Worm (Caenorhabditis elegans) whole organism, young adult: ENCODE measurements around the gene ttr-30.

Source experiments
- F37B4.10 ChIP-seq: fragments of 200-800 bp; sonication (Bioruptor generic); IDR thresholded peaks from 2 replicates; pipeline ENCODE4 v1.3.6; 2022; ENCODE audit warnings: missing genetic modification characterization, missing compliant biosample characterization
- F52B5.7 ChIP-seq: sonication (generic microtip); optimal IDR thresholded peaks from 2 replicates; lab custom pipeline; 2016; ENCODE audit warnings: mild to moderate bottlenecking, missing genetic modification characterization, missing compliant biosample characterization
- F55B11.4 ChIP-seq: sonication (generic microtip); optimal IDR thresholded peaks from 2 replicates; lab custom pipeline; 2016; ENCODE audit warnings: missing compliant biosample characterization, missing genetic modification characterization, borderline replicate concordance; ENCODE audit not compliant: insufficient read depth
- F57C9.4 ChIP-seq: sonication (generic microtip); optimal IDR thresholded peaks from 2 replicates; lab custom pipeline; 2017; ENCODE audit warnings: mild to moderate bottlenecking, missing genetic modification characterization, missing compliant biosample characterization
- K11D2.4 ChIP-seq: fragments of 200-800 bp; sonication (Bioruptor generic); IDR thresholded peaks from 2 replicates; pipeline ENCODE4 v1.3.6; 2022; ENCODE audit warnings: missing genetic modification reagents, missing genetic modification characterization, missing compliant biosample characterization
- T07F8.4 ChIP-seq: sonication (generic microtip); optimal IDR thresholded peaks from 2 replicates; lab custom pipeline; 2016; ENCODE audit warnings: mild to moderate bottlenecking, missing genetic modification characterization, moderate library complexity, missing compliant biosample characterization
- Y53F4B.3 ChIP-seq: fragments of 200-800 bp; sonication (Bioruptor generic); IDR thresholded peaks from 2 replicates; pipeline ENCODE4 v1.3.6; 2022; ENCODE audit warnings: missing genetic modification reagents, missing genetic modification characterization, missing compliant biosample characterization
- Y79H2A.3 ChIP-seq: fragments of 200-800 bp; sonication (Bioruptor generic); conservative IDR thresholded peaks from 2 replicates; pipeline ENCODE4 v1.3.6; 2022; ENCODE audit warnings: missing genetic modification reagents, missing genetic modification characterization, missing compliant biosample characterization
- ZK185.1 ChIP-seq: sonication (generic microtip); optimal IDR thresholded peaks from 2 replicates; lab custom pipeline; 2016; ENCODE audit warnings: mild to moderate bottlenecking, missing genetic modification characterization, missing compliant biosample characterization; ENCODE audit not compliant: poor library complexity, severe bottlenecking
- akir-1 ChIP-seq: fragments of 200-800 bp; sonication (Bioruptor generic); optimal IDR thresholded peaks from 2 replicates; lab custom pipeline; 2018; ENCODE audit warnings: mild to moderate bottlenecking, missing genetic modification characterization, moderate library complexity, missing compliant biosample characterization
- ama-1 ChIP-seq, 3 experiments: fragments of 150-350 bp in 1 of 3; sonication (generic microtip) in 2 of 3; optimal IDR thresholded peaks; 2 replicates each; lab custom pipeline; 2014 to 2018; ENCODE audit warnings: missing biosample characterization in 2 of 3, missing genetic modification characterization in 2 of 3, missing genetic modification reagents in 2 of 3
- atf-7 ChIP-seq: sonication (generic microtip); optimal IDR thresholded peaks from 2 replicates; lab custom pipeline; 2017; ENCODE audit warnings: mild to moderate bottlenecking, missing genetic modification characterization, missing compliant biosample characterization
- athp-1 ChIP-seq: sonication (generic microtip); optimal IDR thresholded peaks from 2 replicates; lab custom pipeline; 2017; ENCODE audit warnings: mild to moderate bottlenecking, missing genetic modification characterization, missing compliant biosample characterization
- bed-1 ChIP-seq: fragments of 200-800 bp; sonication (Bioruptor generic); IDR thresholded peaks from 2 replicates; pipeline ENCODE4 v1.3.6; 2022; ENCODE audit warnings: missing genetic modification reagents, missing genetic modification characterization, missing compliant biosample characterization
- cebp-1 ChIP-seq, 2 experiments: fragments of 200-800 bp in 1 of 2; sonication (Bioruptor generic) in 1 of 2; sonication (generic microtip) in 1 of 2; IDR thresholded peaks in 1 of 2; optimal IDR thresholded peaks in 1 of 2; 2 replicates each; pipeline versions ENCODE4 v1.3.6 to Lab custom; 2017 to 2022; ENCODE audit warnings: missing compliant biosample characterization in 2 of 2, missing genetic modification characterization in 2 of 2, mild to moderate bottlenecking in 1 of 2, missing genetic modification reagents in 1 of 2, moderate library complexity in 1 of 2
- ceh-100 ChIP-seq: fragments of 200-800 bp; sonication (Bioruptor generic); IDR thresholded peaks from 2 replicates; pipeline ENCODE4 v1.3.6; 2022; ENCODE audit warnings: missing genetic modification reagents, missing genetic modification characterization, missing compliant biosample characterization
- ceh-58 ChIP-seq: fragments of 200-800 bp; sonication (Bioruptor generic); IDR thresholded peaks from 2 replicates; pipeline ENCODE4 v1.3.6; 2022; ENCODE audit warnings: missing genetic modification characterization, missing compliant biosample characterization
- ceh-79 ChIP-seq: sonication (generic microtip); optimal IDR thresholded peaks from 2 replicates; lab custom pipeline; 2017; ENCODE audit warnings: mild to moderate bottlenecking, missing genetic modification characterization, missing compliant biosample characterization
- dox-1 ChIP-seq: fragments of 200-800 bp; sonication (Bioruptor generic); IDR thresholded peaks from 2 replicates; pipeline ENCODE4 v1.3.6; 2022; ENCODE audit warnings: missing genetic modification reagents, missing genetic modification characterization, missing compliant biosample characterization
- dpff-1 ChIP-seq: sonication (generic microtip); optimal IDR thresholded peaks from 2 replicates; lab custom pipeline; 2017; ENCODE audit warnings: mild to moderate bottlenecking, missing genetic modification characterization, missing compliant biosample characterization
- egl-44 ChIP-seq: fragments of 200-800 bp; sonication (Bioruptor generic); IDR thresholded peaks from 2 replicates; pipeline ENCODE4 v1.3.6; 2022; ENCODE audit warnings: missing genetic modification reagents, missing genetic modification characterization, missing compliant biosample characterization
- ets-4 ChIP-seq: fragments of 200-800 bp; sonication (Bioruptor generic); optimal IDR thresholded peaks from 2 replicates; lab custom pipeline; 2018; ENCODE audit warnings: mild to moderate bottlenecking, missing genetic modification characterization, missing compliant biosample characterization
- fkh-3 ChIP-seq: sonication (generic microtip); optimal IDR thresholded peaks from 2 replicates; lab custom pipeline; 2016; ENCODE audit warnings: mild to moderate bottlenecking, missing genetic modification characterization, missing compliant biosample characterization
- him-1 ChIP-seq: sonication (generic microtip); optimal IDR thresholded peaks from 2 replicates; lab custom pipeline; 2016; ENCODE audit warnings: missing genotype, missing genetic modification reagents, missing genetic modification characterization, missing compliant biosample characterization
- hlh-26 ChIP-seq: fragments of 200-800 bp; sonication (Bioruptor generic); conservative IDR thresholded peaks from 2 replicates; pipeline ENCODE4 v1.3.6; 2022; ENCODE audit warnings: missing genetic modification reagents, missing genetic modification characterization, missing compliant biosample characterization
- hmg-20 ChIP-seq: fragments of 200-800 bp; sonication (Bioruptor generic); IDR thresholded peaks from 2 replicates; pipeline ENCODE4 v1.3.6; 2022; ENCODE audit warnings: missing genetic modification reagents, missing genetic modification characterization, missing compliant biosample characterization
- hrde-1 ChIP-seq: sonication (generic microtip); optimal IDR thresholded peaks from 2 replicates; lab custom pipeline; 2016; ENCODE audit warnings: missing genetic modification characterization, mild to moderate bottlenecking, missing compliant biosample characterization, moderate library complexity, missing genotype, missing genetic modification reagents, borderline replicate concordance
- lag-1 ChIP-seq: fragments of 200-800 bp; sonication (Bioruptor generic); IDR thresholded peaks from 2 replicates; pipeline ENCODE4 v1.3.6; 2022; ENCODE audit warnings: missing genetic modification reagents, missing genetic modification characterization, missing compliant biosample characterization
- let-607 ChIP-seq, 2 experiments: fragments of 200-800 bp in 1 of 2; sonication (Bioruptor generic) in 1 of 2; sonication (generic microtip) in 1 of 2; optimal IDR thresholded peaks; 2 replicates each; lab custom pipeline; 2016 to 2018; ENCODE audit warnings: mild to moderate bottlenecking in 2 of 2, missing compliant biosample characterization in 2 of 2, missing genetic modification characterization in 2 of 2, moderate library complexity in 2 of 2, missing genotype in 1 of 2
- lin-35 ChIP-seq, 3 experiments: fragments of 150-350 bp in 2 of 3; sonication (generic microtip) in 1 of 3; optimal IDR thresholded peaks; 2 replicates each; lab custom pipeline; 2014 to 2018; ENCODE audit warnings: missing biosample characterization in 3 of 3, missing genetic modification characterization in 3 of 3, missing genetic modification reagents in 3 of 3
- madf-3 ChIP-seq: fragments of 200-800 bp; sonication (Bioruptor generic); IDR thresholded peaks from 2 replicates; pipeline ENCODE4 v1.3.6; 2022; ENCODE audit warnings: missing genetic modification reagents, missing genetic modification characterization, missing compliant biosample characterization
- mel-28 ChIP-seq: sonication (generic microtip); optimal IDR thresholded peaks from 2 replicates; lab custom pipeline; 2016; ENCODE audit warnings: borderline replicate concordance, mild to moderate bottlenecking, missing genetic modification characterization, missing compliant biosample characterization
- nhr-179 ChIP-seq: sonication (generic microtip); optimal IDR thresholded peaks from 2 replicates; lab custom pipeline; 2016; ENCODE audit warnings: mild to moderate bottlenecking, missing genetic modification characterization, missing compliant biosample characterization
- nhr-80 ChIP-seq: sonication (generic microtip); optimal IDR thresholded peaks from 2 replicates; lab custom pipeline; 2016; ENCODE audit warnings: missing genetic modification characterization, missing compliant biosample characterization
- pha-4 ChIP-seq: fragments of 150-350 bp; sonication (generic microtip); optimal IDR thresholded peaks from 2 replicates; lab custom pipeline; 2014; ENCODE audit warnings: missing biosample characterization, missing genetic modification reagents, missing genetic modification characterization
- sdz-38 ChIP-seq: sonication (generic microtip); optimal IDR thresholded peaks from 2 replicates; lab custom pipeline; 2016; ENCODE audit warnings: missing genotype, missing genetic modification characterization, missing compliant biosample characterization
- tbp1 ChIP-seq: fragments of 200-800 bp; sonication (Bioruptor generic); optimal IDR thresholded peaks from 2 replicates; lab custom pipeline; 2018; ENCODE audit warnings: mild to moderate bottlenecking, missing genetic modification characterization, missing compliant biosample characterization
- tbx-9 ChIP-seq: sonication (generic microtip); optimal IDR thresholded peaks from 2 replicates; lab custom pipeline; 2016; ENCODE audit warnings: borderline replicate concordance, missing genetic modification characterization, inconsistent platforms, missing compliant biosample characterization
- tlf-1 ChIP-seq: fragments of 200-800 bp; sonication (Bioruptor generic); optimal IDR thresholded peaks from 2 replicates; lab custom pipeline; 2018; ENCODE audit warnings: mild to moderate bottlenecking, missing genetic modification characterization, missing compliant biosample characterization
- unc-62 ChIP-seq: fragments of 150-350 bp; optimal IDR thresholded peaks from 2 replicates; lab custom pipeline; 2014; ENCODE audit warnings: missing biosample characterization, missing genetic modification reagents, missing genetic modification characterization
- zfh-2 ChIP-seq: fragments of 200-800 bp; sonication (Bioruptor generic); conservative IDR thresholded peaks from 2 replicates; pipeline ENCODE4 v1.3.6; 2022; ENCODE audit warnings: missing genetic modification reagents, missing genetic modification characterization, missing compliant biosample characterization
- ztf-18 ChIP-seq: sonication (generic microtip); optimal IDR thresholded peaks from 2 replicates; lab custom pipeline; 2016; ENCODE audit warnings: missing genotype, mild to moderate bottlenecking, missing genetic modification characterization, missing compliant biosample characterization
- ztf-22 ChIP-seq: fragments of 200-800 bp; sonication (Bioruptor generic); optimal IDR thresholded peaks from 2 replicates; lab custom pipeline; 2018; ENCODE audit warnings: mild to moderate bottlenecking, missing genetic modification characterization, moderate library complexity, missing compliant biosample characterization
- ztf-28 ChIP-seq: fragments of 200-800 bp; sonication (Bioruptor generic); IDR thresholded peaks from 2 replicates; pipeline ENCODE4 v1.3.6; 2022; ENCODE audit warnings: missing genetic modification reagents, missing genetic modification characterization, missing compliant biosample characterization
- ztf-3 ChIP-seq: fragments of 200-800 bp; sonication (Bioruptor generic); optimal IDR thresholded peaks from 2 replicates; lab custom pipeline; 2018; ENCODE audit warnings: mild to moderate bottlenecking, missing genetic modification characterization, missing compliant biosample characterization

ttr-30 gene

ce11 chrX:7340394-7340793 lies 9.6 kb downstream of the ttr-30 start (continued):
- TF ChIP-seq athp-1 (tag; lab: Kevin White, UChicago) (no peak), hlh-26 (no peak), egl-44 (no peak), tlf-1 (no peak), sdz-38 (no peak), bed-1 (no peak), T07F8.4 (tag; lab: Kevin White, UChicago) (no peak), dpff-1 (tag; lab: Kevin White, UChicago) (no peak), let-607 (tag; optimal IDR thresholded peaks at IDR 0.05; lab: Kevin White, UChicago) (no peak), ceh-58 (GFP tag; lab: Robert Waterston, UW) (no peak), ceh-100 (no peak), fkh-3 (tag; lab: Kevin White, UChicago) (no peak)

DNA sequence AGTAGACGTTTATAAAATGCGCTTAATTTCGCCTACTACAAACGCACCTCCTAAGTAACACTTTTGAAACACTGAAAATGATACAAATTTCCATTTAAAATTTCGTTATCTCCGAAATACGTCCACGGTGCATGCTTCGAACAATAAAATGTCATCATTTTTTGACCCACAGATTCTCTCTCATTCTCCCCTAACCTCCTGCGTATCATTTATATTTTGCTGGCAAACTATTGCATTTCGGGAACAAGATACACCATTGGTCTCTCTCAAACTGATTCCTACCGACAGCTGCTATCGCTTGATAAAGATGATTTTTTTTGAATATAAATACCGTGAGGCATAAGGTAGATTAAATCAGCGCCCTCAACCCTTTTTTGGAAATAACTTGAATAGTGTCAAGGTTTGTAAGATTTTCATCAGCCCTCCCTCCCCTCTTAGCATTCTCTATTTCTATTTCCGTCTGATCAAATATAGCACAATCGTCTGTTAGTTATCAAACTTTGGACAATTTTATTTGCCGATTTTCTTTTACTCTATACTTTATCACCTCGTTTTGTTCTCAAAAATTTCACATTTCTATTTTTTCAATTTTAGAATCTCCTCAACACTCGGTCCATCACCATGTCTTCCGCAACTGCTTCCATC lies 10.3 kb downstream of the ttr-30 start, which contains the start of gene C07D8.6:
Gene C07D8.6 (plus strand): TSS at position 595 of the 645 bp plus-strand sequence.
- no peak for TF ChIP-seq hmg-20
- TF ChIP-seq Y79H2A.3, result no peak
- TF ChIP-seq tbp1 (GFP tag; lab: Kevin White, UChicago), result peak; percentile 42
- TF ChIP-seq mel-28 (tag; lab: Kevin White, UChicago), result no peak
- TF ChIP-seq nhr-179, result no peak
- no peak for TF ChIP-seq cebp-1 (GFP tag; IDR thresholded peaks at IDR 0.05; lab: Robert Waterston, UW)
- peak; percentile 3 for TF ChIP-seq cebp-1 (tag; optimal IDR thresholded peaks at IDR 0.05; lab: Kevin White, UChicago)
- TF ChIP-seq ceh-79 (tag; lab: Kevin White, UChicago), result no peak
- peak in 1 of 2 experiments; percentile 42 for TF ChIP-seq let-607 (tag; optimal IDR thresholded peaks at IDR 0.05; lab: Kevin White, UChicago)
- TF ChIP-seq T07F8.4 (tag; lab: Kevin White, UChicago), result no peak
- TF ChIP-seq dpff-1 (tag; lab: Kevin White, UChicago), result no peak
- TF ChIP-seq him-1, result no peak
- no peak for TF ChIP-seq tlf-1
- no peak for TF ChIP-seq F52B5.7
- no peak for TF ChIP-seq Y53F4B.3 (GFP tag; lab: Robert Waterston, UW)
- TF ChIP-seq F37B4.10 (GFP tag; lab: Robert Waterston, UW), result no peak
- no peak for TF ChIP-seq hlh-26
- no peak for TF ChIP-seq hrde-1 (tag; lab: Kevin White, UChicago)
- no peak for TF ChIP-seq akir-1 (GFP tag; lab: Kevin White, UChicago)
- no peak for TF ChIP-seq pha-4 (tag; lab: Kevin White, UChicago)
- no peak for TF ChIP-seq bed-1
- TF ChIP-seq atf-7 (tag; lab: Kevin White, UChicago), result peak; percentile 32
- no peak for TF ChIP-seq athp-1 (tag; lab: Kevin White, UChicago)
- no peak for TF ChIP-seq ama-1 (optimal IDR thresholded peaks at IDR 0.05; lab: Kevin White, UChicago)
- no peak for TF ChIP-seq ama-1 (GFP tag; optimal IDR thresholded peaks at IDR 0.05; lab: Kevin White, UChicago)
- TF ChIP-seq ZK185.1 (tag; lab: Kevin White, UChicago), result peak; percentile 16
- TF ChIP-seq sdz-38, result no peak
- TF ChIP-seq lag-1 (GFP tag; lab: Robert Waterston, UW), result no peak
- no peak for TF ChIP-seq tbx-9 (tag; lab: Kevin White, UChicago)
- no peak for TF ChIP-seq zfh-2 (GFP tag; lab: Robert Waterston, UW)
- TF ChIP-seq F57C9.4 (tag; lab: Kevin White, UChicago), result no peak
- peak; percentile 59 for TF ChIP-seq ets-4
- no peak for TF ChIP-seq madf-3 (GFP tag; lab: Robert Waterston, UW)
- TF ChIP-seq dox-1 (GFP tag; lab: Robert Waterston, UW), result no peak
- TF ChIP-seq unc-62, result no peak
- no peak for TF ChIP-seq ztf-18 (tag; lab: Kevin White, UChicago)
- no peak for TF ChIP-seq ztf-3 (GFP tag; lab: Kevin White, UChicago)
- no peak for TF ChIP-seq F55B11.4 (tag; lab: Kevin White, UChicago)
- TF ChIP-seq lin-35 (GFP tag; optimal IDR thresholded peaks at IDR 0.05; lab: Kevin White, UChicago), result no peak
- peak; percentile 13 for TF ChIP-seq ztf-22 (GFP tag; lab: Kevin White, UChicago)
- TF ChIP-seq K11D2.4, result no peak
- TF ChIP-seq nhr-80, result peak; percentile 99
- TF ChIP-seq ztf-28 (GFP tag; lab: Robert Waterston, UW), result no peak
